Fruit fly (Drosophila melanogaster) whole organism, embryonic: ENCODE results near the gene CG9518.

Experiments
- Awh ChIP-seq: fragments of 200-800 bp; sonication (Bioruptor generic); IDR thresholded peaks from 2 replicates; pipeline ENCODE4, ENCODE4 v1.3.6; 2022; ENCODE audit warnings: missing biosample characterization, missing genetic modification characterization
- B-H1 ChIP-seq: fragments of 200-800 bp; sonication (Bioruptor generic); IDR thresholded peaks from 3 replicates; pipeline ENCODE4 v1.3.6; 2022; ENCODE audit warnings: missing biosample characterization, missing genetic modification characterization
- CG11723 ChIP-seq: fragments of 200-800 bp; sonication (Bioruptor generic); optimal IDR thresholded peaks from 2 replicates; lab custom pipeline; 2017; ENCODE audit warnings: missing biosample characterization, mild to moderate bottlenecking, missing genetic modification characterization
- CG12104 ChIP-seq: fragments of 200-800 bp; sonication (Bioruptor generic); optimal IDR thresholded peaks from 3 replicates; lab custom pipeline; 2016; ENCODE audit warnings: missing biosample characterization, missing genetic modification characterization
- CG14710 ChIP-seq: fragments of 200-800 bp; sonication (Bioruptor generic); optimal IDR thresholded peaks from 3 replicates; lab custom pipeline; 2019; ENCODE audit warnings: missing biosample characterization, mild to moderate bottlenecking, missing genetic modification characterization, moderate library complexity
- CG1647 ChIP-seq: fragments of 200-800 bp; sonication (Bioruptor generic); optimal IDR thresholded peaks from 3 replicates; lab custom pipeline; 2016; ENCODE audit warnings: missing biosample characterization, missing genetic modification characterization
- CG17328 ChIP-seq: fragments of 200-800 bp; sonication (Bioruptor generic); IDR thresholded peaks from 2 replicates; pipeline ENCODE4 v1.3.6; 2022; ENCODE audit warnings: missing biosample characterization, missing genetic modification characterization
- CG2678 ChIP-seq: fragments of 200-800 bp; sonication (Bioruptor generic); optimal IDR thresholded peaks from 3 replicates; lab custom pipeline; 2019; ENCODE audit warnings: missing biosample characterization, mild to moderate bottlenecking, missing genetic modification characterization, moderate library complexity
- CG2712 ChIP-seq: fragments of 200-800 bp; optimal IDR thresholded peaks from 3 replicates; lab custom pipeline; 2019; ENCODE audit warnings: missing biosample characterization, mild to moderate bottlenecking, missing genetic modification characterization, moderate library complexity
- CG30403 ChIP-seq: fragments of 200-800 bp; sonication (Bioruptor generic); optimal IDR thresholded peaks from 3 replicates; lab custom pipeline; 2016; ENCODE audit warnings: missing biosample characterization, missing genetic modification characterization
- CG34224 ChIP-seq: fragments of 200-800 bp; sonication (Bioruptor generic); IDR thresholded peaks from 3 replicates; pipeline ENCODE4 v1.3.6; 2022; ENCODE audit warnings: missing biosample characterization, missing genetic modification characterization; ENCODE audit not compliant: partially characterized antibody
- CG7357 ChIP-seq: fragments of 200-800 bp; sonication (Bioruptor generic); IDR thresholded peaks from 3 replicates; pipeline ENCODE4 v1.3.6; 2022; ENCODE audit warnings: missing biosample characterization, missing genetic modification characterization
- CG8281 ChIP-seq: fragments of 200-800 bp; sonication (Bioruptor generic); optimal IDR thresholded peaks from 2 replicates; lab custom pipeline; 2018; ENCODE audit warnings: missing biosample characterization, mild to moderate bottlenecking, missing genetic modification characterization, moderate library complexity
- CG8388 ChIP-seq: fragments of 200-800 bp; sonication (Bioruptor generic); optimal IDR thresholded peaks from 2 replicates; lab custom pipeline; 2019; ENCODE audit warnings: missing biosample characterization, mild to moderate bottlenecking, missing genetic modification characterization, moderate library complexity
- CG8765 ChIP-seq: fragments of 200-800 bp; sonication (Bioruptor generic); IDR thresholded peaks from 2 replicates; pipeline ENCODE4 v1.3.6; 2022; ENCODE audit warnings: missing biosample characterization, missing genetic modification characterization
- D ChIP-seq, 2 experiments: fragments of 200-800 bp in 1 of 2; fragments of >200 bp in 1 of 2; sonication (Bioruptor generic) in 1 of 2; optimal IDR thresholded peaks; 2 replicates in 1 of 2; 3 replicates in 1 of 2; lab custom pipeline; 2017; ENCODE audit warnings: mild to moderate bottlenecking in 1 of 2, missing biosample characterization in 1 of 2, missing genetic modification characterization in 1 of 2, missing genetic modification reagents in 1 of 2
- Dek ChIP-seq: fragments of 200-800 bp; sonication (Bioruptor generic); optimal IDR thresholded peaks from 3 replicates; lab custom pipeline; 2019; ENCODE audit warnings: missing biosample characterization, mild to moderate bottlenecking, missing genetic modification characterization, moderate library complexity
- Dref ChIP-seq: fragments of 200-800 bp; sonication (Bioruptor generic); IDR thresholded peaks from 2 replicates; pipeline ENCODE4 v1.3.6; 2022; ENCODE audit warnings: missing biosample characterization, missing genetic modification characterization
- E2f2 ChIP-seq: fragments of 200-800 bp; sonication (Bioruptor generic); IDR thresholded peaks from 2 replicates; pipeline ENCODE4 v1.3.6; 2022; ENCODE audit warnings: missing biosample characterization, missing genetic modification characterization
- HLH4C ChIP-seq: fragments of 200-800 bp; sonication (Bioruptor generic); IDR thresholded peaks from 3 replicates; pipeline ENCODE4 v1.3.6; 2022; ENCODE audit warnings: missing biosample characterization, missing genetic modification characterization; ENCODE audit not compliant: partially characterized antibody
- HmgZ ChIP-seq: fragments of 200-800 bp; sonication (Bioruptor generic); optimal IDR thresholded peaks from 2 replicates; lab custom pipeline; 2018; ENCODE audit warnings: missing biosample characterization, mild to moderate bottlenecking, missing genetic modification characterization
- Jarid2 ChIP-seq: fragments of 200-800 bp; sonication (Bioruptor generic); optimal IDR thresholded peaks from 3 replicates; lab custom pipeline; 2017; ENCODE audit warnings: mild to moderate bottlenecking, missing biosample characterization, missing genetic modification reagents, missing genetic modification characterization
- Opbp ChIP-seq: fragments of 200-800 bp; sonication (Bioruptor generic); IDR thresholded peaks from 3 replicates; pipeline ENCODE4 v1.3.6; 2022; ENCODE audit warnings: missing biosample characterization, missing genetic modification characterization; ENCODE audit not compliant: partially characterized antibody
- Scr ChIP-seq: fragments of 200-800 bp; sonication (Bioruptor generic); IDR thresholded peaks from 2 replicates; pipeline ENCODE4 v1.3.6; 2022; ENCODE audit warnings: missing biosample characterization, missing genetic modification characterization; ENCODE audit not compliant: partially characterized antibody
- Side ChIP-seq: fragments of 200-800 bp; sonication (Bioruptor generic); optimal IDR thresholded peaks from 2 replicates; lab custom pipeline; 2016; ENCODE audit warnings: missing biosample characterization, missing genetic modification characterization
- Sox102F ChIP-seq: fragments of 200-800 bp; sonication (Bioruptor generic); optimal IDR thresholded peaks from 2 replicates; lab custom pipeline; 2018; ENCODE audit warnings: missing biosample characterization, mild to moderate bottlenecking, missing genetic modification characterization, moderate library complexity
- Vsx1 ChIP-seq: fragments of 200-800 bp; sonication (Bioruptor generic); optimal IDR thresholded peaks from 2 replicates; lab custom pipeline; 2017; ENCODE audit warnings: missing biosample characterization, mild to moderate bottlenecking, missing genetic modification characterization, missing genetic modification reagents
- abd-A ChIP-seq: fragments of 200-800 bp; sonication (Bioruptor generic); optimal IDR thresholded peaks from 3 replicates; lab custom pipeline; 2019; ENCODE audit warnings: missing biosample characterization, mild to moderate bottlenecking, missing genetic modification characterization, moderate library complexity
- amos ChIP-seq: fragments of 200-800 bp; sonication (Bioruptor generic); IDR thresholded peaks from 2 replicates; pipeline ENCODE4 v1.3.6; 2022; ENCODE audit warnings: missing biosample characterization, missing genetic modification characterization; ENCODE audit not compliant: partially characterized antibody
- btn ChIP-seq: fragments of 200-800 bp; sonication (Bioruptor generic); optimal IDR thresholded peaks from 2 replicates; lab custom pipeline; 2016; ENCODE audit warnings: missing biosample characterization, missing genetic modification characterization
- chinmo ChIP-seq: fragments of 200-800 bp; sonication (Bioruptor generic); IDR thresholded peaks from 4 replicates; pipeline ENCODE4 v1.3.6; 2022; ENCODE audit warnings: missing biosample characterization, missing genetic modification characterization; ENCODE audit not compliant: partially characterized antibody
- dmrt99B ChIP-seq: fragments of 200-800 bp; sonication (Bioruptor generic); optimal IDR thresholded peaks from 2 replicates; lab custom pipeline; 2018; ENCODE audit warnings: missing biosample characterization, mild to moderate bottlenecking, missing genetic modification characterization, moderate library complexity
- emc ChIP-seq: fragments of 200-800 bp; sonication (Bioruptor generic); optimal IDR thresholded peaks from 2 replicates; lab custom pipeline; 2016; ENCODE audit warnings: missing biosample characterization, missing genetic modification characterization
- gcm ChIP-seq: fragments of 200-800 bp; sonication (Bioruptor generic); optimal IDR thresholded peaks from 2 replicates; lab custom pipeline; 2019; ENCODE audit warnings: missing biosample characterization, mild to moderate bottlenecking, missing genetic modification characterization, moderate library complexity
- gsb ChIP-seq: fragments of 200-800 bp; sonication (Bioruptor generic); IDR thresholded peaks from 2 replicates; pipeline ENCODE4 v1.3.6; 2022; ENCODE audit warnings: missing biosample characterization, missing genetic modification characterization
- gsb-n ChIP-seq: fragments of 200-800 bp; sonication (Bioruptor generic); optimal IDR thresholded peaks from 3 replicates; lab custom pipeline; 2018; ENCODE audit warnings: missing biosample characterization, mild to moderate bottlenecking, missing genetic modification characterization
- hbn ChIP-seq: fragments of 200-800 bp; sonication (Bioruptor generic); IDR thresholded peaks from 2 replicates; pipeline ENCODE4 v1.3.6; 2022; ENCODE audit warnings: missing biosample characterization, missing genetic modification characterization; ENCODE audit not compliant: partially characterized antibody
- kay ChIP-seq: fragments of 200-800 bp; sonication (Bioruptor generic); optimal IDR thresholded peaks from 2 replicates; lab custom pipeline; 2016; ENCODE audit warnings: missing biosample characterization, missing genetic modification characterization
- nom ChIP-seq: fragments of 200-800 bp; sonication (Bioruptor generic); optimal IDR thresholded peaks from 2 replicates; lab custom pipeline; 2017; ENCODE audit warnings: missing biosample characterization, missing genetic modification characterization, mild to moderate bottlenecking, moderate library complexity, missing genetic modification reagents
- pan ChIP-seq, 4 experiments: fragments of >200 bp in 3 of 4; fragments of 200-800 bp in 1 of 4; sonication (Bioruptor generic) in 1 of 4; optimal IDR thresholded peaks in 3 of 4; IDR thresholded peaks in 1 of 4; 2 replicates each; pipeline versions ENCODE4 v1.3.6 to Lab custom; 2017 to 2022; ENCODE audit warnings: missing biosample characterization in 2 of 4, missing genetic modification characterization in 2 of 4, mixed read lengths in 1 of 4
- ro ChIP-seq: fragments of 200-800 bp; sonication (Bioruptor generic); IDR thresholded peaks from 2 replicates; pipeline ENCODE4 v1.3.6; 2022; ENCODE audit warnings: missing biosample characterization, missing genetic modification characterization
- sim ChIP-seq: fragments of 200-800 bp; sonication (Bioruptor generic); IDR thresholded peaks from 2 replicates; pipeline ENCODE4 v1.3.6; 2022; ENCODE audit warnings: missing biosample characterization, missing genetic modification characterization
- sqz ChIP-seq: fragments of 200-800 bp; sonication (Bioruptor generic); optimal IDR thresholded peaks from 3 replicates; lab custom pipeline; 2018; ENCODE audit warnings: missing biosample characterization, mild to moderate bottlenecking, missing genetic modification characterization
- trh ChIP-seq: fragments of 200-800 bp; sonication (Bioruptor generic); optimal IDR thresholded peaks from 2 replicates; lab custom pipeline; 2016; ENCODE audit warnings: missing biosample characterization, missing genetic modification characterization
- unc-4 ChIP-seq: fragments of 200-800 bp; sonication (Bioruptor generic); IDR thresholded peaks from 2 replicates; pipeline ENCODE4 v1.3.6; 2022; ENCODE audit warnings: missing biosample characterization, missing genetic modification characterization; ENCODE audit not compliant: partially characterized antibody

The CG9518 gene

DNA sequence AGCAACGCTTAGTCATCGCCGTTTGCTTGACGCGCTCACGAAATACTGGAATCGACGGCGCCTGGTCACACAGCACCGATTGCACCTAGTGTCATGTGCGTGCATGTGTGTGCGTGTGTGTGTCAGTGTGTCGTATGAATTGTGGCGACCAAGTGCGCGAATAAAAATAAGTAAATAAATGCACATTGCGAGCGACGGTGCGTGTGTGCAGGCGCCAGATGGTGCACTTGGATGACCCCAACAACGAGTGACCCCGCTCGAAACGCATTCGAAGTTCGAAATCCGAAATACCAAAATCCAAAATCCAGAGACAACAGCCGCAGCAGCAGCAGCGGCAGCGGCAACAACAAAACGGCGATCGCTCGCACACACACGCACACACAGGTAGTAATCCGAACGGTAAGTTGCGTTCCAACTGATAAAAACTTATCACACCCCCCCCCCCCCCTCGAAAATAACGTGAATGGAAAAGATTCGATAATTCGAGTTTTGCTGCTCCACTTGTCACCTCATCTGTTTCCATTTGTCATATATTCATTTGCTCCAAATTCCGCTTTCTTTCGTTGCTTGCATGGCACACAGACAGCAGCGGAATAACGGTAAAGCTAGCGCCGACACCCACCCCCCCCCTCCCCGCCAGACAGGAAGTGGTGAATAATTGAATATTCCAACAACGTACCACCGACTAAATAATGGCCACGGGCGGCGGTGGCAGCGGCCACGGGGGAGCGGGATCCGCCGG is 38.2 kb downstream of the CG9518 start, which contains the start of gene CG14411 (continued):
- TF ChIP-seq emc (GFP tag; lab: Kevin White, UChicago) (no peak), Opbp (GFP tag; lab: Robert Waterston, UW) (peak; percentile 47; the same call in 1 of the 3 replicates), CG14710 (peak; percentile 67), CG8765 (no peak), CG8281 (no peak), pan (optimal IDR thresholded peaks at IDR 0.05; lab: Kevin White, UChicago) (no peak), pan (GFP tag; optimal IDR thresholded peaks at IDR 0.05 in 1 of 2, IDR thresholded peaks at IDR 0.05 in 1 of 2) (no peak), sqz (GFP tag; lab: Kevin White, UChicago) (no peak), abd-A (tag; lab: Kevin White, UChicago) (no peak), D (optimal IDR thresholded peaks at IDR 0.05; lab: Kevin White, UChicago) (no peak), D (GFP tag; optimal IDR thresholded peaks at IDR 0.05; lab: Kevin White, UChicago) (no peak), CG2678 (no peak), B-H1 (no peak), Dref (GFP tag; lab: Robert Waterston, UW) (peak; percentile 52), CG7357 (GFP tag; lab: Robert Waterston, UW) (no peak), gsb-n (no peak), Jarid2 (GFP tag; lab: Kevin White, UChicago) (peak; percentile 42), CG17328 (GFP tag; lab: Robert Waterston, UW) (no peak), Sox102F (GFP tag; lab: Kevin White, UChicago) (no peak), gcm (GFP tag; lab: Kevin White, UChicago) (no peak), Awh (GFP tag; lab: Robert Waterston, UW) (no peak), trh (GFP tag; lab: Kevin White, UChicago) (no peak), CG30403 (no peak)
- TF ChIP-seq, all 482 proteins: peak for 53

DNA sequence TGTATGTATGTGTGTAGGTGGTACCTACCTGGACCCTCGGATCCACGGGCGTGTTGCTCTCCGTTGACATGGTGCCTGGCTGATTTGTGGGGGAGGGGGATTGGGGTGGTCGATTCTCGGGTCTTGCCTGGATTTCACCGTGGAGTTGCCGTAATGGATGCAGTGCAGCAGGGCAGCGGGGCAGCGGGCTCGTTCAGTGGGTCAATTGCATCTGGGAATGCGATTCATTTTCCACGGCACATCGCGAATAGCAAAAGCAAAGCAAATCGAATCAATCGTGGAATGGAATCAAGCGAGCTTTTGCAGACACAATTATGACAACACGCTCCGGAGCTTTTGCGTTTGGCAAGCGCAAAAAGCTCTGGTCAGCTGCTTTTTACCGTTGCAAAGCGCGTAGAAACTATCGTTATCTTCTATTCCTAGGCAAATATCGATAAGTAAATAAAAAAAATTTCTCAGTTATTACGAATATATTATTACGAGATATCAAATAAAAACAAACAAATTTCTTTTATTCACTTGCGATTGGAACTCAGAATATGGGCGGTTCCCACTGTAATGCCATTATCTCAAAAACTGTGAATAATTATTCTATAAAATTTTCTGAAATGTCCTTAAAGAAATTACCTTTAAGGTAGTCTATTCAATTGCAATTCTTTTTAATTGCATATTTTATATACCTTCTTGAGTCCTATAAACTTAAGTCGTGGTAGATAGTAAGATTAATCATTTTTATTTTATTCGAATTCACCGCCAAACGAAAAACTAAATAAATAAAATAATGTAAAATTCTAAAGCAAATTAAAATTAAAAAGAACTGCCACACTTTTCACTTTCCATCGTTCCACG is 39.0 kb downstream of the CG9518 start, which contains the start of gene CG14408:
TSS of gene CG14408 (minus strand) at position 321 of the 849 bp plus-strand sequence.
- no peak for TF ChIP-seq CG11723 (GFP tag; lab: Kevin White, UChicago)
- TF ChIP-seq CG12104 (GFP tag; lab: Kevin White, UChicago): no peak
- no peak for TF ChIP-seq dmrt99B (tag; lab: Kevin White, UChicago)
- TF ChIP-seq CG1647 (GFP tag; lab: Kevin White, UChicago): no peak
- peak; percentile 9; the same call in 1 of the 3 replicates for TF ChIP-seq HLH4C
- TF ChIP-seq ro: no peak
- TF ChIP-seq Dek (tag; lab: Kevin White, UChicago): no peak
- peak; percentile 65 for TF ChIP-seq Scr (GFP tag; lab: Robert Waterston, UW)
- peak; percentile 24; the same call in 1 of the 4 replicates for TF ChIP-seq chinmo (GFP tag; lab: Robert Waterston, UW)
- peak; percentile 66; the same call in 2 of the 3 replicates for TF ChIP-seq CG34224
- TF ChIP-seq HmgZ (tag; lab: Kevin White, UChicago): no peak
- TF ChIP-seq Side (GFP tag; lab: Kevin White, UChicago): no peak
- no peak for TF ChIP-seq CG8388 (GFP tag; lab: Kevin White, UChicago)
- no peak for TF ChIP-seq gsb
- TF ChIP-seq nom (GFP tag; lab: Kevin White, UChicago): no peak
- TF ChIP-seq sim (GFP tag; lab: Robert Waterston, UW): no peak
- TF ChIP-seq unc-4 (GFP tag; lab: Robert Waterston, UW): peak; percentile 66
- TF ChIP-seq E2f2 (GFP tag; lab: Robert Waterston, UW): 0 out of 2 replicates have a peak, but pooled peaks have one; percentile 45
- TF ChIP-seq hbn: peak; percentile 30; the same call in 1 of the 2 replicates
- no peak for TF ChIP-seq btn
- TF ChIP-seq CG2712 (tag; lab: Kevin White, UChicago): peak; percentile 20
- peak; percentile 66; the same call in 1 of the 2 replicates for TF ChIP-seq amos (GFP tag; lab: Robert Waterston, UW)
- no peak for TF ChIP-seq Vsx1 (GFP tag; lab: Kevin White, UChicago)
- TF ChIP-seq kay (GFP tag; lab: Kevin White, UChicago): peak; percentile 91
